Fruit fly (Drosophila melanogaster) whole organism, wandering third instar larva: Measurements from ENCODE around the gene SH3PX1.

ENCODE experiments used
- Hr83 ChIP-seq: fragments of 200-300 bp; sonication (Bioruptor generic); optimal IDR thresholded peaks from 2 replicates; lab custom pipeline; 2016; ENCODE audit warnings: missing biosample characterization, mild to moderate bottlenecking, missing genetic modification characterization, moderate library complexity; ENCODE audit not compliant: poor library complexity, severe bottlenecking
- N ChIP-seq: fragments of >200 bp; optimal IDR thresholded peaks from 2 replicates; lab custom pipeline; 2018; ENCODE audit warnings: missing biosample characterization, missing external identifiers, missing genetic modification characterization
- pan ChIP-seq: fragments of >200 bp; optimal IDR thresholded peaks from 2 replicates; lab custom pipeline; 2017

dm6 chr3L:9713383-9713827 is at the start of gene SH3PX1:
- TF ChIP-seq Hr83 (GFP tag; lab: Kevin White, UChicago) (peak; percentile 30), pan (no peak), N (GFP tag; lab: Kevin White, UChicago) (no peak)
